Fruit fly (Drosophila melanogaster) whole organism, prepupa: ENCODE measurements around the gene CG9522.

ENCODE experiments used
- CG3919 ChIP-seq: fragments of 200-800 bp; sonication (Bioruptor generic); optimal IDR thresholded peaks from 3 replicates; lab custom pipeline; 2016; ENCODE audit warnings: missing biosample characterization, missing genetic modification characterization
- Hr39 ChIP-seq: fragments of 200-800 bp; sonication (Bioruptor generic); optimal IDR thresholded peaks from 2 replicates; lab custom pipeline; 2016; ENCODE audit warnings: missing biosample characterization, missing genetic modification characterization
- Sox102F ChIP-seq: fragments of 200-800 bp; sonication (Bioruptor generic); optimal IDR thresholded peaks from 2 replicates; lab custom pipeline; 2016; ENCODE audit warnings: missing biosample characterization, mild to moderate bottlenecking, missing genetic modification characterization
- dac ChIP-seq: fragments of 200-800 bp; sonication (Bioruptor generic); optimal IDR thresholded peaks from 2 replicates; lab custom pipeline; 2017; ENCODE audit warnings: missing biosample characterization, mild to moderate bottlenecking, missing genetic modification characterization
- eg ChIP-seq: fragments of 200-800 bp; sonication (Bioruptor generic); IDR thresholded peaks from 3 replicates; pipeline ENCODE4 v1.3.6; 2022; ENCODE audit warnings: missing biosample characterization, missing genetic modification characterization
- fd85E ChIP-seq: fragments of 200-800 bp; sonication (Bioruptor generic); optimal IDR thresholded peaks from 3 replicates; lab custom pipeline; 2016; ENCODE audit warnings: missing biosample characterization, missing genetic modification characterization
- vri ChIP-seq: fragments of 200-800 bp; sonication (Bioruptor generic); optimal IDR thresholded peaks from 3 replicates; lab custom pipeline; 2016; ENCODE audit warnings: missing biosample characterization, mild to moderate bottlenecking, missing genetic modification characterization

DNA sequence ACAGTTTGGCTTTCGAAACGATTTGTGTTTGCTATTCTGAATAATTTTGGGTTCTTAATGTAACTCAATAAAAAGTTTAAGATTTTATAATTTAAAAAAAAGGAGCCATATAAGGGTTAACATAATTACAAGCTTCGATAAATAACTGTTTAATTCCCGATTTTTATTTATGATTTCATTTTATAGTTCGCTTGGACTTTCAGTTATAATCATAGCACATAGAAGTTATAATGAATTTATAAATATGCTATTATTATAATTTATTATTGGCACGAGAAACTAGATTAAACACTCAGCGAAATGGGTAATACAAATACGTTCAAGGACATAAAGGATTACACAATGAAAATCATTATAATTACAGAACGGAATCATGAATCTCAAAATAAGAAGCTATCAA, 12.2 kb downstream of the CG9522 start, which contains the start of gene CG14410:
- TF ChIP-seq dac (GFP tag; lab: Kevin White, UChicago) (no peak), CG3919 (GFP tag; lab: Kevin White, UChicago) (no peak), fd85E (no peak), Sox102F (GFP tag; lab: Kevin White, UChicago) (no peak), vri (GFP tag; lab: Kevin White, UChicago) (no peak), eg (GFP tag; lab: Robert Waterston, UW) (no peak), Hr39 (GFP tag; lab: Kevin White, UChicago) (no peak)
